Fruit fly (Drosophila melanogaster): ENCODE results near the gene RhoGAP16F.

Gene RhoGAP16F

dm6 chrX:18138297-18138696, 45.4 kb downstream of the RhoGAP16F start, which contains the start of gene CG43229:
CG43229 (plus strand) TSS chrX:18138542.
- no peak for TF ChIP-seq toe (GFP tag; optimal IDR thresholded peaks at IDR 0.05)
- peak; percentile 3 for TF ChIP-seq ovo (GFP tag; optimal IDR thresholded peaks at IDR 0.05)

- TF ChIP-seq CG7101 (tag; optimal IDR thresholded peaks at IDR 0.05) (no peak), pad (GFP tag; optimal IDR thresholded peaks at IDR 0.05) (no peak), Crg-1 (GFP tag; optimal IDR thresholded peaks at IDR 0.05) (no peak), CG5204 (GFP tag; optimal IDR thresholded peaks at IDR 0.05) (no peak), cic (GFP tag; optimal IDR thresholded peaks at IDR 0.05) (no peak), bab1 (GFP tag; optimal IDR thresholded peaks at IDR 0.05) (no peak), Mnt (GFP tag; optimal IDR thresholded peaks at IDR 0.05) (no peak), CG7045 (GFP tag; optimal IDR thresholded peaks at IDR 0.05) (no peak), cnc (optimal IDR thresholded peaks at IDR 0.05) (no peak), kay (GFP tag; ENCODE audit: borderline replicate concordance) (no peak), ovo (GFP tag; optimal IDR thresholded peaks at IDR 0.05) (no peak), CG12768 (GFP tag; optimal IDR thresholded peaks at IDR 0.05) (no peak)
These were observed 47.0 kb downstream of the RhoGAP16F start for dm6 chrX:18139950-18140349.

- TF ChIP-seq Crg-1 (GFP tag; optimal IDR thresholded peaks at IDR 0.05) = no peak
- TF ChIP-seq Mnt (GFP tag; optimal IDR thresholded peaks at IDR 0.05) = no peak
- no peak for TF ChIP-seq CG5204 (GFP tag; optimal IDR thresholded peaks at IDR 0.05)
- no peak for TF ChIP-seq tj (GFP tag; optimal IDR thresholded peaks at IDR 0.05)
- TF ChIP-seq CG33017 (tag; optimal IDR thresholded peaks at IDR 0.05) = no peak
- TF ChIP-seq CG7101 (tag; optimal IDR thresholded peaks at IDR 0.05) = no peak
- no peak for TF ChIP-seq CG12768 (GFP tag; optimal IDR thresholded peaks at IDR 0.05)
- no peak for TF ChIP-seq CG14711 (tag; optimal IDR thresholded peaks at IDR 0.05)
- TF ChIP-seq CG11617 (GFP tag; optimal IDR thresholded peaks at IDR 0.05) = no peak
- no peak for TF ChIP-seq kay (GFP tag; ENCODE audit: borderline replicate concordance)
- no peak for TF ChIP-seq toe (GFP tag; optimal IDR thresholded peaks at IDR 0.05)
- no peak for TF ChIP-seq CG7045 (GFP tag; optimal IDR thresholded peaks at IDR 0.05)
- no peak for TF ChIP-seq cnc (optimal IDR thresholded peaks at IDR 0.05)
- TF ChIP-seq ovo (GFP tag; optimal IDR thresholded peaks at IDR 0.05) = no peak
- TF ChIP-seq CG1620 (GFP tag; optimal IDR thresholded peaks at IDR 0.05) = no peak
- TF ChIP-seq Hr96 (GFP tag; optimal IDR thresholded peaks at IDR 0.05) = no peak
These were observed 48.1 kb downstream of the RhoGAP16F start for dm6 chrX:18140932-18141587.

Data from whole organism, adult.